Fruit fly (Drosophila melanogaster): Measurements from ENCODE around the gene CG31036.
A peak's percentile ranks its signal among the peaks of the same experiment; 100 is the strongest.

CG31036 gene

dm6 chr3R:29861432-29862249 lies 46.3 kb upstream of the CG31036 start, which contains the start of the genes CG15514 and RpS8 (continued):
- TF ChIP-seq zfh2 (GFP tag; optimal IDR thresholded peaks at IDR 0.05) = no peak
- peak; percentile 55; the same call in 1 of the 2 replicates for TF ChIP-seq vvl (GFP tag; IDR thresholded peaks at IDR 0.05)
- TF ChIP-seq toy (GFP tag; IDR thresholded peaks at IDR 0.05) = no peak
- TF ChIP-seq Hr3 (GFP tag; optimal IDR thresholded peaks at IDR 0.05) = peak; percentile 36
- peak; percentile 63 for TF ChIP-seq CG17912 (GFP tag; optimal IDR thresholded peaks at IDR 0.05)
- peak; percentile 65 for TF ChIP-seq MTF-1 (GFP tag; optimal IDR thresholded peaks at IDR 0.05; ENCODE audit: borderline replicate concordance)
- TF ChIP-seq CG18262 (tag; optimal IDR thresholded peaks at IDR 0.05) = peak; percentile 33
- no peak for TF ChIP-seq Lpt (GFP tag; optimal IDR thresholded peaks at IDR 0.05)
- no peak for TF ChIP-seq yki (optimal IDR thresholded peaks at IDR 0.05)
- peak; percentile 76 for TF ChIP-seq row (GFP tag; IDR thresholded peaks at IDR 0.05)
- peak; percentile 38 for TF ChIP-seq gcm (GFP tag; optimal IDR thresholded peaks at IDR 0.05)
- TF ChIP-seq trem (tag; optimal IDR thresholded peaks at IDR 0.05) = peak; percentile 66
- TF ChIP-seq sens (GFP tag) = peak; percentile 35
- TF ChIP-seq CG1024 (GFP tag; IDR thresholded peaks at IDR 0.05) = 0 out of 2 replicates have a peak, but pooled peaks have one; percentile 5
- TF ChIP-seq Six4 (GFP tag; optimal IDR thresholded peaks at IDR 0.05) = peak; percentile 26
- peak; percentile 60 for TF ChIP-seq CG15269 (tag; optimal IDR thresholded peaks at IDR 0.05)
- TF ChIP-seq PHDP (tag; optimal IDR thresholded peaks at IDR 0.05) = peak; percentile 57
- peak; percentile 72 for TF ChIP-seq E2f2 (GFP tag; IDR thresholded peaks at IDR 0.05)
- no peak for TF ChIP-seq odd (GFP tag; optimal IDR thresholded peaks at IDR 0.05)
- TF ChIP-seq BEAF-32 (GFP tag; optimal IDR thresholded peaks at IDR 0.05) = peak; percentile 52
- peak; percentile 68 for TF ChIP-seq HHEX (GFP tag; optimal IDR thresholded peaks at IDR 0.05)
- no peak for TF ChIP-seq CG3838 (GFP tag; optimal IDR thresholded peaks at IDR 0.05)
- TF ChIP-seq HLHmδ (GFP tag; optimal IDR thresholded peaks at IDR 0.05) = peak; percentile 69
- no peak for TF ChIP-seq cas (GFP tag; IDR thresholded peaks at IDR 0.05)
- TF ChIP-seq CG10274 (GFP tag; optimal IDR thresholded peaks at IDR 0.05) = peak; percentile 23
- peak; percentile 80 for TF ChIP-seq CG11504 (tag; optimal IDR thresholded peaks at IDR 0.05)
- TF ChIP-seq wdn (GFP tag; IDR thresholded peaks at IDR 0.05) = 0 out of 2 replicates have a peak, but pooled peaks have one; percentile 4
- peak; percentile 75 for TF ChIP-seq ci (GFP tag; IDR thresholded peaks at IDR 0.05)
- TF ChIP-seq Antp (GFP tag; optimal IDR thresholded peaks at IDR 0.05) = peak; percentile 4
- no peak for TF ChIP-seq CG15514 (GFP tag; optimal IDR thresholded peaks at IDR 0.05)
- no peak for TF ChIP-seq CG12236 (GFP tag; optimal IDR thresholded peaks at IDR 0.05)
- TF ChIP-seq pum (GFP tag; optimal IDR thresholded peaks at IDR 0.05) = peak; percentile 23
- TF ChIP-seq esg (GFP tag; conservative IDR thresholded peaks at IDR 0.05) = no peak; the same call in 1 of the 2 replicates
- TF ChIP-seq Ravus (GFP tag; IDR thresholded peaks at IDR 0.05) = no peak
- no peak for TF ChIP-seq maf-S (GFP tag; optimal IDR thresholded peaks at IDR 0.05)
- peak; percentile 72 for TF ChIP-seq CG30020 (tag; optimal IDR thresholded peaks at IDR 0.05)
- TF ChIP-seq Atf-2 (GFP tag; optimal IDR thresholded peaks at IDR 0.05) = no peak
- 0 out of 4 replicates have a peak, but pooled peaks have one; percentile 6 for TF ChIP-seq chinmo (GFP tag; IDR thresholded peaks at IDR 0.05; ENCODE audit: partially characterized antibody)
- TF ChIP-seq CG10267 (tag; optimal IDR thresholded peaks at IDR 0.05) = peak; percentile 75
- TF ChIP-seq CG2678 (tag; optimal IDR thresholded peaks at IDR 0.05) = peak; percentile 83
- peak; percentile 39 for TF ChIP-seq CHES-1-like (GFP tag; optimal IDR thresholded peaks at IDR 0.05)
- TF ChIP-seq sd (tag; optimal IDR thresholded peaks at IDR 0.05) = no peak
- TF ChIP-seq CG9817 (tag; optimal IDR thresholded peaks at IDR 0.05) = peak; percentile 63
- peak; percentile 57 for TF ChIP-seq dmrt11E (tag; optimal IDR thresholded peaks at IDR 0.05)
- TF ChIP-seq CG2712 (tag; optimal IDR thresholded peaks at IDR 0.05) = peak; percentile 44
- TF ChIP-seq Fer1 (GFP tag; optimal IDR thresholded peaks at IDR 0.05) = peak; percentile 65
- peak; percentile 24 for TF ChIP-seq CG4854 (GFP tag; optimal IDR thresholded peaks at IDR 0.05)
- peak; percentile 80 for TF ChIP-seq Hmr (GFP tag; optimal IDR thresholded peaks at IDR 0.05)
- peak; percentile 81 for TF ChIP-seq CG10431 (GFP tag; optimal IDR thresholded peaks at IDR 0.05)
